Worm (Caenorhabditis elegans) whole organism, young adult: ENCODE data around the gene ZK686.1.

ENCODE experiments used
- F33H1.4 ChIP-seq: fragments of 200-800 bp; sonication (Bioruptor generic); IDR thresholded peaks from 2 replicates; pipeline ENCODE4 v1.3.6; 2022; ENCODE audit warnings: missing genetic modification reagents, missing genetic modification characterization, missing compliant biosample characterization
- hlh-26 ChIP-seq: fragments of 200-800 bp; sonication (Bioruptor generic); conservative IDR thresholded peaks from 2 replicates; pipeline ENCODE4 v1.3.6; 2022; ENCODE audit warnings: missing genetic modification reagents, missing genetic modification characterization, missing compliant biosample characterization
- mes-4 ChIP-seq: sonication (generic microtip); optimal IDR thresholded peaks from 2 replicates; lab custom pipeline; 2016; ENCODE audit warnings: missing genotype, missing genetic modification characterization, missing compliant biosample characterization
- rpc-1 ChIP-seq, 2 experiments: fragments of 150-350 bp in 1 of 2; sonication (generic microtip) in 1 of 2; optimal IDR thresholded peaks; 2 replicates each; lab custom pipeline; 2014 to 2018; ENCODE audit warnings: missing biosample characterization in 1 of 2, missing genetic modification characterization in 1 of 2, missing genetic modification reagents in 1 of 2, missing genotype in 1 of 2

DNA sequence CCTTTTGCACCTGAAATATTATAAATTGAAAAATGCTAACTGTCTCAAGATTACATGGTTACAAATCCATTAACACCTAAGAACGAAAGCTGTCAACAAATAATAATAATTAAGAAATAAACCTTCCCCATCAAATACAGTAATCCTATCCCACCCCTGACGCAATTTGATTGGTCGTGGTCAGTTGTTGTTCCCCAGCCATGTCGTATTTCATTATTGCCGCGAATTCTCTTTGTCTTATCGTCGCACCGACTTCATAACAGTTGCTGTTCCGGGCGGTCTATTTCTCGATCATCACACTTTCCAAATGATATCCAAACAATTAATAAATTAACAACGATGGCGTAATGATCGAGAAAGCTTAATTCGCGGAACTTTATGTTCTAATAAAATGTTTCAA, 5.6 kb downstream of the ZK686.1 start:
- TF ChIP-seq hlh-26 (GFP tag; lab: Robert Waterston, UW) (no peak), F33H1.4 (no peak), mes-4 (tag; lab: Kevin White, UChicago) (no peak), rpc-1 (optimal IDR thresholded peaks at IDR 0.05; lab: Kevin White, UChicago) (no peak), rpc-1 (tag; optimal IDR thresholded peaks at IDR 0.05; lab: Kevin White, UChicago) (no peak)
